ENCODE assay signal across 6 worm cellular contexts in genomic region chrX:17510523-17510922, ce11.
TF ChIP-seq lines count a peak whose summit lies in the region.

No protein-coding gene starts in this region.

TF ChIP-seq in whole organism, L1 larva, 84 proteins besides CTCF, POLR2A, EP300 and RAD21 (continues in another document):
- TF ChIP-seq tbx-2 (tag; optimal IDR thresholded peaks at IDR 0.05; lab: Kevin White, UChicago) (no peak), mep-1 (tag; optimal IDR thresholded peaks at IDR 0.05; lab: Kevin White, UChicago) (peak; percentile 17), lin-14 (GFP tag; optimal IDR thresholded peaks at IDR 0.05; lab: Kevin White, UChicago) (peak; percentile 52), aha-1 (tag; optimal IDR thresholded peaks at IDR 0.05; lab: Kevin White, UChicago) (no peak), unc-130 (tag; optimal IDR thresholded peaks at IDR 0.05; lab: Kevin White, UChicago) (no peak), fkh-4 (tag; optimal IDR thresholded peaks at IDR 0.05; lab: Kevin White, UChicago; ENCODE audit: borderline replicate concordance) (no peak), xbp-1 (tag; optimal IDR thresholded peaks at IDR 0.05; lab: Kevin White, UChicago) (no peak), lin-15B (tag; optimal IDR thresholded peaks at IDR 0.05; lab: Kevin White, UChicago) (no peak), sup-37 (GFP tag; optimal IDR thresholded peaks at IDR 0.05; lab: Kevin White, UChicago) (no peak), skn-1 (tag; optimal IDR thresholded peaks at IDR 0.05; lab: Kevin White, UChicago) (no peak), efl-1 (optimal IDR thresholded peaks at IDR 0.05; lab: Kevin White, UChicago) (no peak), efl-1 (GFP tag; optimal IDR thresholded peaks at IDR 0.05 in 1 of 2; lab: Kevin White, UChicago) (no peak), blmp-1 (tag; optimal IDR thresholded peaks at IDR 0.05; lab: Kevin White, UChicago) (peak; percentile 62), ceh-63 (GFP tag; optimal IDR thresholded peaks at IDR 0.05; lab: Kevin White, UChicago) (no peak), nhr-84 (tag; optimal IDR thresholded peaks at IDR 0.05; lab: Kevin White, UChicago) (no peak), egl-13 (tag; optimal IDR thresholded peaks at IDR 0.05; lab: Kevin White, UChicago) (no peak)

TF ChIP-seq in whole organism, L2 larva, 48 proteins besides CTCF, POLR2A, EP300 and RAD21:
- TF ChIP-seq mdl-1 (tag; optimal IDR thresholded peaks at IDR 0.05; lab: Kevin White, UChicago): no peak
- TF ChIP-seq zag-1 (tag; optimal IDR thresholded peaks at IDR 0.05; lab: Kevin White, UChicago): no peak
- TF ChIP-seq elt-1 (tag; optimal IDR thresholded peaks at IDR 0.05; lab: Kevin White, UChicago): peak; percentile 1
- TF ChIP-seq fos-1 (tag; optimal IDR thresholded peaks at IDR 0.05; lab: Kevin White, UChicago): peak; percentile 37
- TF ChIP-seq crh-2 (tag; optimal IDR thresholded peaks at IDR 0.05; lab: Kevin White, UChicago): peak; percentile 31
- peak; percentile 20 for TF ChIP-seq sma-9 (GFP tag; optimal IDR thresholded peaks at IDR 0.05; lab: Kevin White, UChicago)
- TF ChIP-seq sma-9 (tag; optimal IDR thresholded peaks at IDR 0.05; lab: Kevin White, UChicago): no peak
- TF ChIP-seq nhr-25 (tag; optimal IDR thresholded peaks at IDR 0.05; lab: Kevin White, UChicago): peak; percentile 29
TF ChIP-seq in whole organism, L2 larva: peak in this region for 5.

TF ChIP-seq in whole organism, L3 larva, 47 proteins besides CTCF, POLR2A, EP300 and RAD21:
- TF ChIP-seq elt-1 (tag; optimal IDR thresholded peaks at IDR 0.05; lab: Kevin White, UChicago) (peak; percentile 88), fkh-10 (GFP tag; optimal IDR thresholded peaks at IDR 0.05; lab: Kevin White, UChicago) (no peak), pqm-1 (tag; optimal IDR thresholded peaks at IDR 0.05; lab: Kevin White, UChicago) (peak; percentile 35), elt-2 (tag; optimal IDR thresholded peaks at IDR 0.05; lab: Kevin White, UChicago) (peak; percentile 35), lsy-12 (tag; optimal IDR thresholded peaks at IDR 0.05; lab: Kevin White, UChicago) (no peak)

TF ChIP-seq in whole organism, L4 larva, 104 proteins besides CTCF, POLR2A, EP300 and RAD21 (continues in another document):
- TF ChIP-seq nhr-11 (tag; optimal IDR thresholded peaks at IDR 0.05; lab: Kevin White, UChicago) (no peak), daf-19 (GFP tag; conservative IDR thresholded peaks at IDR 0.05; lab: Robert Waterston, UW) (no peak), lin-39 (tag; optimal IDR thresholded peaks at IDR 0.05; lab: Kevin White, UChicago) (no peak), spr-1 (tag; optimal IDR thresholded peaks at IDR 0.05; lab: Kevin White, UChicago) (no peak), F37D6.2 (tag; optimal IDR thresholded peaks at IDR 0.05; lab: Kevin White, UChicago) (no peak), spr-3 (GFP tag; optimal IDR thresholded peaks at IDR 0.05; lab: Kevin White, UChicago) (no peak), madf-9 (GFP tag; conservative IDR thresholded peaks at IDR 0.05; lab: Robert Waterston, UW) (no peak), daf-16 (GFP tag; optimal IDR thresholded peaks at IDR 0.05; lab: Kevin White, UChicago) (no peak), daf-16 (tag; optimal IDR thresholded peaks at IDR 0.05; lab: Kevin White, UChicago) (peak; percentile 97), lin-1 (GFP tag; IDR thresholded peaks at IDR 0.05; lab: Robert Waterston, UW) (no peak), lin-15B (tag; optimal IDR thresholded peaks at IDR 0.05; lab: Kevin White, UChicago) (no peak), lin-29 (GFP tag; IDR thresholded peaks at IDR 0.05; lab: Robert Waterston, UW) (no peak), hlh-11 (tag; optimal IDR thresholded peaks at IDR 0.05; lab: Kevin White, UChicago) (peak; percentile 23), set-16 (GFP tag; IDR thresholded peaks at IDR 0.05; lab: Robert Waterston, UW) (no peak), pqm-1 (tag; optimal IDR thresholded peaks at IDR 0.05; lab: Kevin White, UChicago) (peak; percentile 18), nhr-77 (tag; optimal IDR thresholded peaks at IDR 0.05; lab: Kevin White, UChicago) (no peak), nhr-6 (tag; optimal IDR thresholded peaks at IDR 0.05; lab: Kevin White, UChicago) (no peak), Y75B8A.6 (GFP tag; IDR thresholded peaks at IDR 0.05; lab: Robert Waterston, UW) (no peak), dmd-6 (GFP tag; IDR thresholded peaks at IDR 0.05; lab: Robert Waterston, UW) (peak; percentile 44; the same call in 1 of the 2 replicates), nhr-28 (tag; optimal IDR thresholded peaks at IDR 0.05; lab: Kevin White, UChicago) (peak; percentile 9), tra-1 (GFP tag; IDR thresholded peaks at IDR 0.05; lab: Robert Waterston, UW) (0 out of 2 replicates have a peak, but pooled peaks have one; percentile 17), mdl-1 (tag; optimal IDR thresholded peaks at IDR 0.05; lab: Kevin White, UChicago) (no peak), arid-1 (GFP tag; conservative IDR thresholded peaks at IDR 0.05; lab: Robert Waterston, UW) (no peak)

TF ChIP-seq in whole organism, mixed stage, embryonic, 35 proteins besides CTCF, POLR2A, EP300 and RAD21:
- TF ChIP-seq lin-13 (tag; optimal IDR thresholded peaks at IDR 0.05; lab: Kevin White, UChicago) (no peak), elt-1 (tag; optimal IDR thresholded peaks at IDR 0.05; lab: Kevin White, UChicago; ENCODE audit: borderline replicate concordance, insufficient read depth) (peak; percentile 77), zip-8 (tag; optimal IDR thresholded peaks at IDR 0.05; lab: Kevin White, UChicago) (no peak)
TF ChIP-seq in whole organism, mixed stage, embryonic: peak in this region for 1.

TF ChIP-seq in whole organism, young adult, 124 proteins besides CTCF, POLR2A, EP300 and RAD21:
- no peak for TF ChIP-seq ceh-27 (GFP tag; optimal IDR thresholded peaks at IDR 0.05; lab: Kevin White, UChicago)
- TF ChIP-seq lin-26 (GFP tag; IDR thresholded peaks at IDR 0.05; lab: Robert Waterston, UW): no peak
- no peak for TF ChIP-seq ZK185.1 (tag; optimal IDR thresholded peaks at IDR 0.05; lab: Kevin White, UChicago; ENCODE audit: poor library complexity, severe bottlenecking)
- no peak for TF ChIP-seq T07F8.4 (tag; optimal IDR thresholded peaks at IDR 0.05; lab: Kevin White, UChicago)
- no peak for TF ChIP-seq ztf-18 (tag; optimal IDR thresholded peaks at IDR 0.05; lab: Kevin White, UChicago)
- TF ChIP-seq nhr-80 (tag; optimal IDR thresholded peaks at IDR 0.05; lab: Kevin White, UChicago): peak; percentile 50
TF ChIP-seq in whole organism, young adult: peak in this region for 1.
